Worm (Caenorhabditis elegans) whole organism, mixed stage, embryonic: ENCODE measurements around the gene rsp-7.

Source experiments
- bed-3 ChIP-seq: fragments of 200-800 bp; sonication (Bioruptor generic); optimal IDR thresholded peaks from 3 replicates; lab custom pipeline; 2018; ENCODE audit warnings: mild to moderate bottlenecking, missing genetic modification characterization, moderate library complexity, missing compliant biosample characterization
- blmp-1 ChIP-seq: fragments of 150-350 bp; optimal IDR thresholded peaks from 2 replicates; lab custom pipeline; 2014; ENCODE audit warnings: missing biosample characterization, missing genetic modification characterization
- ceh-39 ChIP-seq: fragments of 150-350 bp; optimal IDR thresholded peaks from 2 replicates; lab custom pipeline; 2014; ENCODE audit warnings: missing biosample characterization, missing genetic modification characterization
- ceh-43 ChIP-seq: fragments of 200-800 bp; sonication (Bioruptor generic); optimal IDR thresholded peaks from 2 replicates; lab custom pipeline; 2018; ENCODE audit warnings: mild to moderate bottlenecking, missing genetic modification characterization, moderate library complexity, missing compliant biosample characterization
- ces-1 ChIP-seq: fragments of 150-350 bp; optimal IDR thresholded peaks from 2 replicates; lab custom pipeline; 2014; ENCODE audit warnings: missing biosample characterization, missing genetic modification reagents, missing genetic modification characterization
- cnd-1 ChIP-seq: fragments of 200-800 bp; sonication (Bioruptor generic); optimal IDR thresholded peaks from 2 replicates; lab custom pipeline; 2018; ENCODE audit warnings: mild to moderate bottlenecking, missing genetic modification characterization, missing compliant biosample characterization
- flh-1 ChIP-seq: fragments of 200-800 bp; sonication (Bioruptor generic); optimal IDR thresholded peaks from 2 replicates; lab custom pipeline; 2018; ENCODE audit warnings: mild to moderate bottlenecking, missing genetic modification characterization, moderate library complexity, missing compliant biosample characterization
- ham-2 ChIP-seq: fragments of 200-800 bp; sonication (Bioruptor generic); optimal IDR thresholded peaks from 2 replicates; lab custom pipeline; 2018; ENCODE audit warnings: mild to moderate bottlenecking, missing genetic modification characterization, missing compliant biosample characterization
- lin-13 ChIP-seq: fragments of 150-350 bp; optimal IDR thresholded peaks from 2 replicates; lab custom pipeline; 2014; ENCODE audit warnings: missing biosample characterization, missing genetic modification characterization
- lin-32 ChIP-seq: fragments of 200-800 bp; sonication (Bioruptor generic); optimal IDR thresholded peaks from 2 replicates; lab custom pipeline; 2018; ENCODE audit warnings: mild to moderate bottlenecking, missing genetic modification characterization, missing compliant biosample characterization
- lsy-2 ChIP-seq: fragments of 150-350 bp; optimal IDR thresholded peaks from 2 replicates; lab custom pipeline; 2014; ENCODE audit warnings: missing biosample characterization, missing genetic modification characterization
- mab-5 ChIP-seq: fragments of 150-350 bp; optimal IDR thresholded peaks from 2 replicates; lab custom pipeline; 2014; ENCODE audit warnings: missing biosample characterization, missing genetic modification characterization
- mep-1 ChIP-seq: fragments of 150-350 bp; optimal IDR thresholded peaks from 2 replicates; lab custom pipeline; 2017; ENCODE audit warnings: missing biosample characterization, missing genetic modification reagents, missing genetic modification characterization, inconsistent platforms
- mls-2 ChIP-seq: sonication (generic microtip); optimal IDR thresholded peaks from 2 replicates; lab custom pipeline; 2016; ENCODE audit warnings: mild to moderate bottlenecking, missing genetic modification characterization, moderate library complexity, missing compliant biosample characterization
- nhr-12 ChIP-seq: fragments of 150-350 bp; optimal IDR thresholded peaks from 2 replicates; lab custom pipeline; 2014; ENCODE audit warnings: missing biosample characterization, missing genetic modification characterization
- nhr-2 ChIP-seq: fragments of 150-350 bp; optimal IDR thresholded peaks from 2 replicates; lab custom pipeline; 2014; ENCODE audit warnings: missing biosample characterization, missing genetic modification characterization
- nhr-237 ChIP-seq: fragments of 150-350 bp; optimal IDR thresholded peaks from 2 replicates; lab custom pipeline; 2014; ENCODE audit warnings: missing biosample characterization, missing genetic modification characterization
- nhr-28 ChIP-seq: fragments of 150-350 bp; optimal IDR thresholded peaks from 2 replicates; lab custom pipeline; 2014; ENCODE audit warnings: missing biosample characterization, missing genetic modification characterization
- sem-2 ChIP-seq: fragments of 200-800 bp; sonication (Bioruptor generic); optimal IDR thresholded peaks from 2 replicates; lab custom pipeline; 2018; ENCODE audit warnings: mild to moderate bottlenecking, missing genetic modification characterization, missing compliant biosample characterization
- snpc-4 ChIP-seq: fragments of 150-350 bp; optimal IDR thresholded peaks from 2 replicates; lab custom pipeline; 2014; ENCODE audit warnings: missing biosample characterization, missing genetic modification characterization
- sptf-1 ChIP-seq: sonication (generic microtip); optimal IDR thresholded peaks from 2 replicates; lab custom pipeline; 2017; ENCODE audit warnings: mild to moderate bottlenecking, missing genetic modification characterization, moderate library complexity, missing compliant biosample characterization
- tbx-8 ChIP-seq: fragments of 200-800 bp; sonication (Bioruptor generic); optimal IDR thresholded peaks from 2 replicates; lab custom pipeline; 2018; ENCODE audit warnings: mild to moderate bottlenecking, missing genetic modification characterization, moderate library complexity, missing compliant biosample characterization
- unc-120 ChIP-seq: sonication (generic microtip); optimal IDR thresholded peaks from 2 replicates; lab custom pipeline; 2017; ENCODE audit warnings: missing genetic modification characterization, missing compliant biosample characterization; ENCODE audit not compliant: poor library complexity, severe bottlenecking
- unc-39 ChIP-seq: fragments of 150-350 bp; optimal IDR thresholded peaks from 2 replicates; lab custom pipeline; 2014; ENCODE audit warnings: missing biosample characterization, missing genetic modification characterization
- unc-62 ChIP-seq: fragments of 150-350 bp; optimal IDR thresholded peaks from 2 replicates; lab custom pipeline; 2014; ENCODE audit warnings: missing biosample characterization, missing genetic modification reagents, missing genetic modification characterization
- zip-8 ChIP-seq: fragments of 150-350 bp; optimal IDR thresholded peaks from 2 replicates; lab custom pipeline; 2014; ENCODE audit warnings: missing biosample characterization, missing genetic modification characterization

Gene rsp-7

DNA sequence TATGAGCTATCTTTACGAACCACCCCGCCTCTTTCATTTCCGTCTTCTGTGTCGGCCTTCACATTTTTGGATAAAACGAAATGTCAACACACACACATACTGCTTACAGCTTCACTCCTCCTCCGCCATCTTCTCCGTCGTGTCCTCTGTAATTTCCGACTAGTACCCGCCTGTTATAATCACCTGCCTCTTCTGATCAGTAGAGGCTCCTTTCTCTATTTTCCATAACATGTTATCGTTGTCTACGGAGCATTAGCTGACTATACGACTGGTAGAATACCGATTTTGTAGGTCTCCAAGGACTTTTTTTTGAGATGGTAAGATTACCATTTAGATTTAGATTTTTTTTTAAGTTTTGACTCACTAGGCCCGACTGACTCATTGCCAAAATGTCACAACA lies 25.9 kb downstream of the rsp-7 start:
- TF ChIP-seq flh-1 (GFP tag; lab: Kevin White, UChicago) = no peak
- no peak for TF ChIP-seq tbx-8 (GFP tag; lab: Kevin White, UChicago)
- no peak for TF ChIP-seq nhr-12
- TF ChIP-seq unc-39 = no peak
- no peak for TF ChIP-seq ceh-43 (GFP tag; lab: Kevin White, UChicago)
- no peak for TF ChIP-seq mls-2 (tag; lab: Kevin White, UChicago)
- TF ChIP-seq sem-2 = no peak
- TF ChIP-seq mab-5 (tag; lab: Kevin White, UChicago) = no peak
- TF ChIP-seq unc-120 = no peak
- no peak for TF ChIP-seq cnd-1 (tag; lab: Kevin White, UChicago)
- TF ChIP-seq nhr-237 (tag; lab: Kevin White, UChicago) = no peak
- TF ChIP-seq nhr-2 (tag; lab: Kevin White, UChicago) = no peak
- TF ChIP-seq mep-1 (tag; lab: Kevin White, UChicago) = no peak
- no peak for TF ChIP-seq unc-62
- no peak for TF ChIP-seq ham-2 (GFP tag; lab: Kevin White, UChicago)

DNA sequence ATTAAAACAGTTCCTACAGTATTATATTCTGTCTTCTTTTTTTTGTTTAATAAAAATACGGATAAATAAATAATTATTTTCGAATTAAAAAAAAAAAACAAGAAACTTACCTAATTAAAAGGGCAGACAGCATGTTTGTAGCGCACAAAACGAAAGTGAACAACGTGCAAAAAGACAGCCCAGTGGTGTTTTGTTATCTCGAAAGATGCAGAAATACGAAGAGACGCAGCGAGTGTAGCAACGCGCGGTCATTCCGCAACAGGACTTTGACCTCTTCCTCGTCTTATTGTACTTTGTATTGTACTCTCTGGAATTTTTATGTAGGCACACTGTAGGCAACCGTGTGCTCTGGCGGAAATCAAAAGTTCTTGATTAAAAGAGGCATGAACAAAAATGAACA lies 34.6 kb downstream of the rsp-7 start, which contains the start of gene gbh-1:
gbh-1 (minus strand) TSS at position 149 of the 400 bp plus-strand sequence.
- TF ChIP-seq mep-1 (tag; lab: Kevin White, UChicago) = no peak
- TF ChIP-seq lin-32 (GFP tag; lab: Kevin White, UChicago) = no peak
- no peak for TF ChIP-seq sptf-1 (tag; lab: Kevin White, UChicago)
- no peak for TF ChIP-seq snpc-4 (tag; lab: Kevin White, UChicago)
- no peak for TF ChIP-seq sem-2
- TF ChIP-seq nhr-28 (tag; lab: Kevin White, UChicago) = no peak
- TF ChIP-seq tbx-8 (GFP tag; lab: Kevin White, UChicago) = no peak

DNA sequence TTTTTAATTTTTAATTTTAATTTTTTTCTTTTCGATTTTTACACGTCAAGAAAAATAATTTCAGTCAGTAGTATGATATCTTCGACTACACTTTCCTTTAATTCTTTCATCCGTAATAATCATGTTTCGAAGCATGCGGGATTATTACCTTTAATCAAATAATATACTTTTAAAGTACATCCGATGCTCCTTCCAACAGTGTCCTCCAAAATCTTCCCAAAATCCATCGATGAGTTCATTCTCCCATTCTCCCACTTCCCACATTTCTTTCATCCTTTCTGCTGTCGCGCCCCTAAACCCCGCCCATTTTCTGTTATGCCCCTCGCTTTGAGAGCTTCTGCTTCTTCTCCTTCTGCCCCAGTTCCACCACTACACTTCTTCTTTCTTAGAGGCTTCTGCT lies 35.7 kb downstream of the rsp-7 start, which contains the start of gene lgc-57:
lgc-57 (plus strand) TSS at position 301 of the 400 bp plus-strand sequence.
- TF ChIP-seq bed-3 (GFP tag; lab: Kevin White, UChicago) = no peak
- TF ChIP-seq mls-2 (tag; lab: Kevin White, UChicago) = no peak
- TF ChIP-seq blmp-1 (tag; lab: Kevin White, UChicago) = no peak
- no peak for TF ChIP-seq nhr-237 (tag; lab: Kevin White, UChicago)
- no peak for TF ChIP-seq ces-1 (GFP tag; lab: Kevin White, UChicago)
- TF ChIP-seq lsy-2 (tag; lab: Kevin White, UChicago) = no peak
- no peak for TF ChIP-seq ceh-39 (tag; lab: Kevin White, UChicago)
- no peak for TF ChIP-seq ham-2 (GFP tag; lab: Kevin White, UChicago)
- TF ChIP-seq nhr-2 (tag; lab: Kevin White, UChicago) = no peak

ce11 chrII:10696060-10696459 lies 37.1 kb downstream of the rsp-7 start:
- peak; percentile 96 for TF ChIP-seq ces-1 (GFP tag; lab: Kevin White, UChicago)
- no peak for TF ChIP-seq sem-2

DNA sequence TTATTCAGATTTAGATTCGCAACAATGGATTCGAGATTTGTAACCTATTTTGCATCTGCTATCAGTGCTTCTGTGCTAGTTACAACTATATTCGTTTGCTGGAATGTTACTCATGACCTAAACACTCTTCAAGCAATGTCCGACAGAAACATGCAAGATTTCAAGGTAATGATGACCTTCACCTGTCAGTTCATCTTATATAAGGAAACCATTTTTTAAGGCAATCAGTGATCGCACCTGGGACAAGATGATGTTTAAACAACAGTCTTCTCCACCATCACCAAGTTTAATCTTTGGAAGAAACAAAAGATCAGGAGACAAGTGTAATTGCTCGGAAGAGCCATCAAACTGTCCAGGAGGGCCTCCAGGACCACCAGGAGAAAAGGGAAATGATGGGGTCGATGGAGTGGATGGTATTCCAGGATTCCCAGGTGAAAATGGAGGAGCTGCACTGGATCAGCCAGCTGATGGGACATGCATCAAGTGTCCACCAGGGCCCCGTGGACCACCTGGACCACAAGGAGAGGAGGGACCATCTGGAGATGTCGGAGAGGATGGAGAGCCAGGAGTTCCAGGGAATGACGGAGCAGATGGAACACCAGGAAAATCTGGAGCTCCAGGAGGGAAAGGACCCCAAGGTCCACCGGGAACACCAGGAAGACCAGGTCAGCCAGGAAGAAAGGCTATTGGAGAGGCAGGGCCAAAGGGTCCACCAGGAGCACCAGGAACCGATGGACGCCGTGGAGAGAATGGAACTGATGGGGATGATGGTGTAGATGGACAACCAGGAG lies 44.8 kb downstream of the rsp-7 start, which contains the start of gene col-79:
col-79 (plus strand) TSS at position 20 of the 791 bp plus-strand sequence.
- TF ChIP-seq mep-1 (tag; lab: Kevin White, UChicago) (no peak), unc-39 (no peak), nhr-12 (no peak), flh-1 (GFP tag; lab: Kevin White, UChicago) (no peak), lin-13 (tag; lab: Kevin White, UChicago) (no peak), sptf-1 (tag; lab: Kevin White, UChicago) (no peak), mab-5 (tag; lab: Kevin White, UChicago) (no peak), nhr-237 (tag; lab: Kevin White, UChicago) (no peak), ces-1 (GFP tag; lab: Kevin White, UChicago) (no peak), zip-8 (tag; lab: Kevin White, UChicago) (no peak)

DNA sequence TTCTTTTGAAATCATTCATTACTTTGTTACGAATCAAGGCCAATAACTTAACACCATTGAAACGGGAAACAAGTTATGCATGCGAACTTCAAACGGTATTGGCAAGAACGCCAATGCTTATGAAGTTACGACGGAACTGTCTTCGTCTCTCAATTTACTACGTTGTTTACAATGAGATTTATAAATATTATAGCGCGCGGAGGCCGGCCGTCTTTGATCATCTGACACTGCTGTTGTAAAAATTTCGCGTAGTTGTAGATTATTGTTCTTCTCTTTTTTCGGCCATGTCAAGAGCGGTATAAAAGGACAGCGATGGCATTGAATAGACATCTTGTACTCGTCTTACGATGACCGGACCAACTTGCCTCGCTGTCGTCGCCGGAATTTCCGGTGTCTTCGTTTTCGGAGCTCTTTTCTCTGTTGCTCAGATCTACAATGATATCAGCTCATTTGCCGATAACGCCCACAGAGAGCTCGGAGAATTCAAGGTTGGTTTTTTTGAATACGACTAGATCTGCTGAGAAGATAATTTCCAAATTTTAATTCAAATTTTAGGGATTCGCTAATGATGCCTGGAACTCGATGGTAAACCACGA lies 45.7 kb downstream of the rsp-7 start, which contains the start of gene col-39:
col-39 (plus strand) TSS at position 342 of the 596 bp plus-strand sequence.
- TF ChIP-seq snpc-4 (tag; lab: Kevin White, UChicago) = no peak
- no peak for TF ChIP-seq cnd-1 (tag; lab: Kevin White, UChicago)
- no peak for TF ChIP-seq nhr-2 (tag; lab: Kevin White, UChicago)
- TF ChIP-seq lin-13 (tag; lab: Kevin White, UChicago) = no peak
